Fruit fly (Drosophila melanogaster): ENCODE data around the gene Septin1.
A peak's percentile ranks its signal among the peaks of the same experiment; 100 is the strongest.

The Septin1 gene

dm6 chrX:21339476-21339931, 18.6 kb upstream of the Septin1 start, which contains the start of the genes tty and fliI:
Gene tty, minus strand, starts transcription at chrX:21339676.
Gene fliI, plus strand, starts transcription at chrX:21339741.
- TF ChIP-seq psq (optimal IDR thresholded peaks at IDR 0.05) (no peak), CG8478 (optimal IDR thresholded peaks at IDR 0.05) (no peak), EcR (GFP tag; optimal IDR thresholded peaks at IDR 0.05) (no peak), usp (GFP tag; optimal IDR thresholded peaks at IDR 0.05) (no peak), pan (optimal IDR thresholded peaks at IDR 0.05) (no peak), Dll (optimal IDR thresholded peaks at IDR 0.05) (no peak)

- TF ChIP-seq EcR (GFP tag; optimal IDR thresholded peaks at IDR 0.05) (no peak), pan (optimal IDR thresholded peaks at IDR 0.05) (no peak), usp (GFP tag; optimal IDR thresholded peaks at IDR 0.05) (no peak), Dll (optimal IDR thresholded peaks at IDR 0.05) (no peak), psq (optimal IDR thresholded peaks at IDR 0.05) (no peak), CG8478 (optimal IDR thresholded peaks at IDR 0.05) (no peak)
These were observed 13.0 kb upstream of the Septin1 start, which contains the start of gene dod for dm6 chrX:21345036-21345500. Gene dod, plus strand, starts transcription at chrX:21345358.

dm6 chrX:21349800-21350309, 8.2 kb upstream of the Septin1 start, which contains the start of the genes peng and sol:
Gene peng, minus strand, starts transcription at chrX:21349843.
Gene sol, plus strand, starts transcription at chrX:21350280.
- TF ChIP-seq CG8478 (optimal IDR thresholded peaks at IDR 0.05): no peak
- no peak for TF ChIP-seq EcR (GFP tag; optimal IDR thresholded peaks at IDR 0.05)
- TF ChIP-seq pan (optimal IDR thresholded peaks at IDR 0.05): no peak
- TF ChIP-seq usp (GFP tag; optimal IDR thresholded peaks at IDR 0.05): no peak
- TF ChIP-seq Dll (optimal IDR thresholded peaks at IDR 0.05): no peak
- TF ChIP-seq psq (optimal IDR thresholded peaks at IDR 0.05): no peak

- TF ChIP-seq CG8478 (optimal IDR thresholded peaks at IDR 0.05) (peak; percentile 52), psq (optimal IDR thresholded peaks at IDR 0.05) (no peak), pan (optimal IDR thresholded peaks at IDR 0.05) (no peak), Dll (optimal IDR thresholded peaks at IDR 0.05) (no peak), EcR (GFP tag; optimal IDR thresholded peaks at IDR 0.05) (no peak), usp (GFP tag; optimal IDR thresholded peaks at IDR 0.05) (no peak)
These were observed 6.8 kb upstream of the Septin1 start for dm6 chrX:21351210-21351824.

- no peak for TF ChIP-seq Dll (optimal IDR thresholded peaks at IDR 0.05)
- TF ChIP-seq psq (optimal IDR thresholded peaks at IDR 0.05): no peak
- no peak for TF ChIP-seq EcR (GFP tag; optimal IDR thresholded peaks at IDR 0.05)
- no peak for TF ChIP-seq pan (optimal IDR thresholded peaks at IDR 0.05)
- TF ChIP-seq usp (GFP tag; optimal IDR thresholded peaks at IDR 0.05): no peak
- TF ChIP-seq CG8478 (optimal IDR thresholded peaks at IDR 0.05): no peak
These were observed 4.5 kb upstream of the Septin1 start for dm6 chrX:21353541-21353940.

- TF ChIP-seq usp (GFP tag; optimal IDR thresholded peaks at IDR 0.05) (no peak), Dll (optimal IDR thresholded peaks at IDR 0.05) (no peak), pan (optimal IDR thresholded peaks at IDR 0.05) (no peak), CG8478 (optimal IDR thresholded peaks at IDR 0.05) (no peak), psq (optimal IDR thresholded peaks at IDR 0.05) (no peak), EcR (GFP tag; optimal IDR thresholded peaks at IDR 0.05) (no peak)
These were observed 4.8 kb downstream of the Septin1 start, which contains the start of the genes bbx and waw for dm6 chrX:21362878-21363277. Gene bbx, plus strand, starts transcription at chrX:21363028. Gene waw, plus strand, starts transcription at chrX:21363028.

dm6 chrX:21365421-21365820, 7.3 kb downstream of the Septin1 start:
- TF ChIP-seq EcR (GFP tag; optimal IDR thresholded peaks at IDR 0.05) (no peak), CG8478 (optimal IDR thresholded peaks at IDR 0.05) (no peak), psq (optimal IDR thresholded peaks at IDR 0.05) (no peak), usp (GFP tag; optimal IDR thresholded peaks at IDR 0.05) (no peak), Dll (optimal IDR thresholded peaks at IDR 0.05) (no peak), pan (optimal IDR thresholded peaks at IDR 0.05) (no peak)

dm6 chrX:21366311-21366990, 8.4 kb downstream of the Septin1 start:
- TF ChIP-seq EcR (GFP tag; optimal IDR thresholded peaks at IDR 0.05): no peak
- no peak for TF ChIP-seq Dll (optimal IDR thresholded peaks at IDR 0.05)
- no peak for TF ChIP-seq usp (GFP tag; optimal IDR thresholded peaks at IDR 0.05)
- no peak for TF ChIP-seq psq (optimal IDR thresholded peaks at IDR 0.05)
- no peak for TF ChIP-seq pan (optimal IDR thresholded peaks at IDR 0.05)
- TF ChIP-seq CG8478 (optimal IDR thresholded peaks at IDR 0.05): no peak

dm6 chrX:21367363-21368072, 9.4 kb downstream of the Septin1 start:
- TF ChIP-seq psq (optimal IDR thresholded peaks at IDR 0.05): no peak
- peak; percentile 59 for TF ChIP-seq CG8478 (optimal IDR thresholded peaks at IDR 0.05)

- TF ChIP-seq CG8478 (optimal IDR thresholded peaks at IDR 0.05) (no peak), usp (GFP tag; optimal IDR thresholded peaks at IDR 0.05) (no peak), Dll (optimal IDR thresholded peaks at IDR 0.05) (no peak), pan (optimal IDR thresholded peaks at IDR 0.05) (no peak), EcR (GFP tag; optimal IDR thresholded peaks at IDR 0.05) (peak in 1 of 2 experiments; percentile 53), psq (optimal IDR thresholded peaks at IDR 0.05) (no peak)
These were observed 10.4 kb downstream of the Septin1 start for dm6 chrX:21368410-21368918.

Data from whole organism.